Worm (Caenorhabditis elegans) whole organism, late embryonic: ENCODE results near the gene Y116A8C.10.

Experiments used
- C08G9.2 ChIP-seq: sonication (generic microtip); optimal IDR thresholded peaks from 2 replicates; lab custom pipeline; 2016; ENCODE audit warnings: mild to moderate bottlenecking, missing genetic modification characterization, moderate library complexity, missing compliant biosample characterization
- C38D4.7 ChIP-seq: fragments of 200-800 bp; sonication (Bioruptor generic); optimal IDR thresholded peaks from 2 replicates; lab custom pipeline; 2018; ENCODE audit warnings: mild to moderate bottlenecking, missing genetic modification characterization, moderate library complexity, missing compliant biosample characterization
- F13H6.1 ChIP-seq: sonication (generic microtip); optimal IDR thresholded peaks from 2 replicates; lab custom pipeline; 2016; ENCODE audit warnings: missing genetic modification characterization, missing compliant biosample characterization
- K09A11.1 ChIP-seq: sonication (generic microtip); optimal IDR thresholded peaks from 2 replicates; lab custom pipeline; 2017; ENCODE audit warnings: antibody characterized with exemption, mild to moderate bottlenecking, missing genetic modification characterization, missing compliant biosample characterization; ENCODE audit not compliant: insufficient read depth
- Y22D7AL.16 ChIP-seq: sonication (generic microtip); optimal IDR thresholded peaks from 2 replicates; lab custom pipeline; 2016; ENCODE audit warnings: missing genetic modification characterization, missing compliant biosample characterization
- ama-1 ChIP-seq: fragments of 150-350 bp; optimal IDR thresholded peaks from 2 replicates; lab custom pipeline; 2014
- ceh-14 ChIP-seq: sonication (generic microtip); optimal IDR thresholded peaks from 2 replicates; lab custom pipeline; 2016; ENCODE audit warnings: missing genotype, missing genetic modification characterization, missing compliant biosample characterization
- ceh-18 ChIP-seq: sonication (generic microtip); optimal IDR thresholded peaks from 2 replicates; lab custom pipeline; 2016; ENCODE audit warnings: missing genetic modification characterization, missing compliant biosample characterization
- ceh-22 ChIP-seq: sonication (generic microtip); optimal IDR thresholded peaks from 2 replicates; lab custom pipeline; 2017; ENCODE audit warnings: missing biosample characterization, missing genetic modification characterization
- ceh-31 ChIP-seq: sonication (generic microtip); optimal IDR thresholded peaks from 2 replicates; lab custom pipeline; 2016; ENCODE audit warnings: missing genetic modification characterization, missing compliant biosample characterization
- ceh-34 ChIP-seq: sonication (generic microtip); optimal IDR thresholded peaks from 2 replicates; lab custom pipeline; 2016; ENCODE audit warnings: mild to moderate bottlenecking, missing genetic modification characterization, missing compliant biosample characterization
- ceh-45 ChIP-seq: fragments of 200-800 bp; sonication (Bioruptor generic); IDR thresholded peaks from 2 replicates; pipeline ENCODE4 v1.3.6; 2022; ENCODE audit warnings: missing genetic modification reagents, missing genetic modification characterization, missing compliant biosample characterization
- ceh-48 ChIP-seq: sonication (generic microtip); optimal IDR thresholded peaks from 2 replicates; lab custom pipeline; 2016; ENCODE audit warnings: missing genetic modification characterization, inconsistent platforms, missing compliant biosample characterization
- dmd-4 ChIP-seq: sonication (generic microtip); optimal IDR thresholded peaks from 2 replicates; lab custom pipeline; 2016; ENCODE audit warnings: borderline replicate concordance, missing genetic modification characterization, missing compliant biosample characterization
- dve-1 ChIP-seq: sonication (generic microtip); optimal IDR thresholded peaks from 2 replicates; lab custom pipeline; 2017; ENCODE audit warnings: antibody characterized with exemption, mild to moderate bottlenecking, missing genetic modification characterization, missing compliant biosample characterization
- elt-2 ChIP-seq: sonication (generic microtip); optimal IDR thresholded peaks from 2 replicates; lab custom pipeline; 2016; ENCODE audit warnings: missing genetic modification reagents, missing genetic modification characterization, missing compliant biosample characterization
- elt-4 ChIP-seq: sonication (generic microtip); optimal IDR thresholded peaks from 2 replicates; lab custom pipeline; 2016; ENCODE audit warnings: missing genetic modification characterization, missing compliant biosample characterization
- ets-4 ChIP-seq: sonication (generic microtip); optimal IDR thresholded peaks from 2 replicates; lab custom pipeline; 2016; ENCODE audit warnings: missing genetic modification characterization, missing compliant biosample characterization
- fax-1 ChIP-seq: sonication (generic microtip); optimal IDR thresholded peaks from 2 replicates; lab custom pipeline; 2016; ENCODE audit warnings: missing genotype, missing genetic modification characterization, missing compliant biosample characterization
- fkh-10 ChIP-seq: fragments of 150-350 bp; optimal IDR thresholded peaks from 2 replicates; lab custom pipeline; 2014; ENCODE audit warnings: missing biosample characterization, missing genetic modification reagents, missing genetic modification characterization
- gmeb-2 ChIP-seq: sonication (generic microtip); optimal IDR thresholded peaks from 2 replicates; lab custom pipeline; 2016; ENCODE audit warnings: missing genetic modification characterization, inconsistent platforms, missing compliant biosample characterization
- hlh-8 ChIP-seq: sonication (generic microtip); optimal IDR thresholded peaks from 2 replicates; lab custom pipeline; 2016; ENCODE audit warnings: missing genotype, missing genetic modification characterization, missing compliant biosample characterization
- lim-6 ChIP-seq: sonication (generic microtip); optimal IDR thresholded peaks from 2 replicates; lab custom pipeline; 2016; ENCODE audit warnings: missing genetic modification characterization, missing compliant biosample characterization
- lin-11 ChIP-seq: fragments of 200-800 bp; sonication (Bioruptor generic); optimal IDR thresholded peaks from 2 replicates; lab custom pipeline; 2018; ENCODE audit warnings: mild to moderate bottlenecking, missing genetic modification characterization, missing compliant biosample characterization
- madf-2 ChIP-seq: sonication (generic microtip); optimal IDR thresholded peaks from 2 replicates; lab custom pipeline; 2017; ENCODE audit warnings: missing genetic modification characterization, missing compliant biosample characterization
- nfya-1 ChIP-seq: sonication (generic microtip); optimal IDR thresholded peaks from 2 replicates; lab custom pipeline; 2017; ENCODE audit warnings: missing genetic modification characterization, mild to moderate bottlenecking, missing compliant biosample characterization, antibody characterized with exemption, moderate library complexity
- nhr-11 ChIP-seq: fragments of 150-350 bp; optimal IDR thresholded peaks from 2 replicates; lab custom pipeline; 2014; ENCODE audit warnings: missing biosample characterization, missing genetic modification characterization
- nhr-232 ChIP-seq: sonication (generic microtip); optimal IDR thresholded peaks from 2 replicates; lab custom pipeline; 2016; ENCODE audit warnings: missing genetic modification characterization, missing compliant biosample characterization
- npax-4 ChIP-seq: sonication (generic microtip); optimal IDR thresholded peaks from 2 replicates; lab custom pipeline; 2016; ENCODE audit warnings: missing genetic modification characterization, missing compliant biosample characterization
- pag-3 ChIP-seq: sonication (generic microtip); optimal IDR thresholded peaks from 2 replicates; lab custom pipeline; 2016; ENCODE audit warnings: missing compliant biosample characterization, missing genetic modification characterization, borderline replicate concordance
- pha-2 ChIP-seq: sonication (generic microtip); optimal IDR thresholded peaks from 2 replicates; lab custom pipeline; 2017; ENCODE audit warnings: mild to moderate bottlenecking, missing genetic modification characterization, missing compliant biosample characterization
- pqm-1 ChIP-seq: sonication (generic microtip); optimal IDR thresholded peaks from 2 replicates; lab custom pipeline; 2016; ENCODE audit warnings: missing genetic modification characterization, missing compliant biosample characterization
- ref-2 ChIP-seq: sonication (generic microtip); optimal IDR thresholded peaks from 2 replicates; lab custom pipeline; 2016; ENCODE audit warnings: missing genetic modification characterization, missing compliant biosample characterization
- sdc-2 ChIP-seq: sonication (generic microtip); optimal IDR thresholded peaks from 2 replicates; lab custom pipeline; 2016; ENCODE audit warnings: missing genotype, missing genetic modification characterization, missing compliant biosample characterization
- syd-9 ChIP-seq: sonication (generic microtip); optimal IDR thresholded peaks from 2 replicates; lab custom pipeline; 2016; ENCODE audit warnings: mild to moderate bottlenecking, missing genetic modification characterization, moderate library complexity, missing compliant biosample characterization
- tbx-2 ChIP-seq: sonication (generic microtip); optimal IDR thresholded peaks from 2 replicates; lab custom pipeline; 2016; ENCODE audit warnings: missing genetic modification characterization, missing compliant biosample characterization
- unc-55 ChIP-seq: sonication (generic microtip); optimal IDR thresholded peaks from 2 replicates; lab custom pipeline; 2017; ENCODE audit warnings: missing biosample characterization, missing genetic modification reagents, missing genetic modification characterization
- unc-86 ChIP-seq: sonication (generic microtip); optimal IDR thresholded peaks from 2 replicates; lab custom pipeline; 2016; ENCODE audit warnings: missing genetic modification characterization, missing compliant biosample characterization
- zip-5 ChIP-seq: sonication (generic microtip); optimal IDR thresholded peaks from 2 replicates; lab custom pipeline; 2016; ENCODE audit warnings: missing genetic modification characterization, missing compliant biosample characterization
- ztf-16 ChIP-seq: sonication (generic microtip); optimal IDR thresholded peaks from 2 replicates; lab custom pipeline; 2017; ENCODE audit warnings: missing genetic modification characterization, missing compliant biosample characterization

The Y116A8C.10 gene

DNA sequence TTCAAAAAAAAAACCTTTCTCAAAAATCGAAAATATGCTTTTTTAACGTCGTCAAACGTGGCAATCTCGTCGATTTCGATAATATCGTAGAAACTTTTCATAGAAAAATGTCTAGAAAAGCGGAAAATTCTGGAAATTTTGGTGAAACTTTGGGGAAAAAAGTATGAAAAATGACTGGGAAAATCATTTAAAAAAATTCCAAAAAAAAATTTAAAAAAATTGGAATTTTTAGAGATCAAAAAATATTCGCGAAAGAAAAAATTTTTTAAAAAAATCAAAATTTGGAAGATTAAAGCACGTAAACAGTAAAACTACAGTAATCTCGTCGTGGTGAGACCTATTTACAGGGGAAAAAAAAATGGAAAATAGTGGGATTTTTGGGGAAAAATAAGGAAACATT is at the start of gene Y116A8C.10:
TSS of gene Y116A8C.10 (minus strand) at position 101 of the 400 bp plus-strand sequence.
- TF ChIP-seq K09A11.1: no peak
- no peak for TF ChIP-seq lim-6 (tag; lab: Kevin White, UChicago)
- TF ChIP-seq pqm-1 (tag; lab: Kevin White, UChicago): no peak
- no peak for TF ChIP-seq lin-11
- TF ChIP-seq sdc-2 (tag; lab: Kevin White, UChicago): no peak
- TF ChIP-seq syd-9: no peak
- TF ChIP-seq gmeb-2 (tag; lab: Kevin White, UChicago): no peak
- TF ChIP-seq ceh-45 (GFP tag; lab: Robert Waterston, UW): no peak

DNA sequence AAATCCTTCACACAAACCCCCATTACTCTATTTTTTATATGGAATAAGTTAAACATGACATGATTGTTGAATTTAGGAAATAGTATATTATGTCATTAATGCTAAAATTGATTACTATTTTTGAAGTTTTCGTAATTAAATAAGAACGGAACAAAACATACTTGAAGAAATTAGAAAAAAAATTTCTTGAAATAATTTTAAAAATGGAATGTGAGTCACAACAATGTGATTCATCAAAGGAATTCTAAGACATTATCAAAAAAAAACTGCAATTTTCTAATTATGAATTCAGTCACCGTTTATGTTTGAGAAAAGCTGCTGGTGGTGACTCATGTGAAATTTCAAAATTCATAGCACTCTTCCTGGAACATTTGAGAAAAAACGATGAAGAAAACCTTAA is 49.5 kb upstream of the Y116A8C.10 start, which contains the start of gene nccd-1:
TSS of gene nccd-1 (plus strand) at position 301 of the 400 bp plus-strand sequence.
- TF ChIP-seq fax-1 (tag; lab: Kevin White, UChicago): no peak
- no peak for TF ChIP-seq ceh-48
- no peak for TF ChIP-seq pag-3 (tag; lab: Kevin White, UChicago)
- no peak for TF ChIP-seq npax-4 (tag; lab: Kevin White, UChicago)
- TF ChIP-seq dve-1 (tag; lab: Kevin White, UChicago): no peak
- TF ChIP-seq ztf-16 (tag; lab: Kevin White, UChicago): no peak
- no peak for TF ChIP-seq ama-1 (lab: Kevin White, UChicago)
- TF ChIP-seq ceh-31: no peak
- no peak for TF ChIP-seq nhr-232 (tag; lab: Kevin White, UChicago)
- TF ChIP-seq K09A11.1: no peak
- TF ChIP-seq Y22D7AL.16 (tag; lab: Kevin White, UChicago): no peak
- no peak for TF ChIP-seq fkh-10 (GFP tag; lab: Kevin White, UChicago)
- no peak for TF ChIP-seq dmd-4 (tag; lab: Kevin White, UChicago)
- TF ChIP-seq pqm-1 (tag; lab: Kevin White, UChicago): no peak
- no peak for TF ChIP-seq elt-4 (tag; lab: Kevin White, UChicago)
- no peak for TF ChIP-seq lin-11
- no peak for TF ChIP-seq C08G9.2 (tag; lab: Kevin White, UChicago)
- TF ChIP-seq elt-2 (tag; lab: Kevin White, UChicago): no peak

DNA sequence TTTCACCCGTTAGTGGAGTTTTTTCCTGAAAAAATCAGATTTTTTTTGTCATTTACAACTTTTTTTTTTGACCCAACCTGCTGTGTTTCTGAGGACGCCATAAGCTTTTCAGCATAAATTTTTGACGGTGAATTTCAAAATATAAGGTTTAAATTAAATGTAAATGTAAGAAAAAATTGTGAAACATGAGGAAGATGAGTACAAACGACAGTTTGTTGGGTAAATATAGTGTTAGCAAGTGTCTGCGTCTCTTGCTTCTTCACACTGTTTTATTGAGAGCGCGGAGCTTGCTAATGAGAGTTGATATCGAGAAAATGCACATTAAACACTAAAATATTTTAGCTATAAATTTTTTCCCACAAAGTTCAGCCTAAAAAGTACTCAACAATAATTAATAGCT is 31.5 kb upstream of the Y116A8C.10 start, which contains the start of gene rom-3:
TSS of gene rom-3 (minus strand) at position 101 of the 400 bp plus-strand sequence.
- no peak for TF ChIP-seq fkh-10 (GFP tag; lab: Kevin White, UChicago)
- no peak for TF ChIP-seq ceh-14
- no peak for TF ChIP-seq madf-2 (tag; lab: Kevin White, UChicago)
- no peak for TF ChIP-seq ceh-34 (tag; lab: Kevin White, UChicago)
- no peak for TF ChIP-seq hlh-8 (tag; lab: Kevin White, UChicago)
- TF ChIP-seq nfya-1 (tag; lab: Kevin White, UChicago): no peak
- no peak for TF ChIP-seq unc-86 (tag; lab: Kevin White, UChicago)
- no peak for TF ChIP-seq ref-2 (tag; lab: Kevin White, UChicago)
- TF ChIP-seq ceh-18: no peak
- no peak for TF ChIP-seq ceh-22
- no peak for TF ChIP-seq unc-55
- no peak for TF ChIP-seq pha-2 (tag; lab: Kevin White, UChicago)
- TF ChIP-seq tbx-2: no peak
- TF ChIP-seq ceh-45 (GFP tag; lab: Robert Waterston, UW): no peak
- no peak for TF ChIP-seq C38D4.7 (GFP tag; lab: Kevin White, UChicago)
- no peak for TF ChIP-seq zip-5 (tag; lab: Kevin White, UChicago)
- TF ChIP-seq F13H6.1 (tag; lab: Kevin White, UChicago): no peak
- no peak for TF ChIP-seq ets-4 (tag; lab: Kevin White, UChicago)

DNA sequence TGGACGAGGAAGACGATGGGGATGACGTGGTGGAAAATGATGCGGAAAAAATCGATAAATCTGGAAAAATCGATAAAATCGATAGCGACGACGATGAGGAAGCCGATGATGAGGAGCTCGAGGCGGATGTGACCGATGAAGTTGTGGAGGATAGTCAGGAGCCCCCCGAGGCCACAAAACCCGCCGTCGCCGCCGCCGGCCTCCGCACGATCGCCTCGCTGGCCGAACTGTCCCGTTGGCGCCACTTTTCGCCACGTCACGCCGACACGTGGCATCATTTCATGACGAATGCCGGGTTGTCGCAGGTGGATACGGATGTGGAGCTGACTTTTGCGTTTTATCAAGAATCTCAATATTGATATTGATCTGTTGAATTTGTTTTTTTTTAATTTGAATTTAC is 23.5 kb upstream of the Y116A8C.10 start:
- TF ChIP-seq fkh-10 (GFP tag; lab: Kevin White, UChicago): no peak
- TF ChIP-seq hlh-8 (tag; lab: Kevin White, UChicago): no peak
- TF ChIP-seq elt-4 (tag; lab: Kevin White, UChicago): no peak
- no peak for TF ChIP-seq nhr-11 (tag; lab: Kevin White, UChicago)
